Worm (Caenorhabditis elegans): ENCODE measurements around the gene Y54G2A.50.
"Not testable (repeated sequence)": the region's sequence is repeated elsewhere in the genome, so short reads cannot be mapped to it uniquely, and the experiment has no call there.

Y54G2A.50 gene

DNA sequence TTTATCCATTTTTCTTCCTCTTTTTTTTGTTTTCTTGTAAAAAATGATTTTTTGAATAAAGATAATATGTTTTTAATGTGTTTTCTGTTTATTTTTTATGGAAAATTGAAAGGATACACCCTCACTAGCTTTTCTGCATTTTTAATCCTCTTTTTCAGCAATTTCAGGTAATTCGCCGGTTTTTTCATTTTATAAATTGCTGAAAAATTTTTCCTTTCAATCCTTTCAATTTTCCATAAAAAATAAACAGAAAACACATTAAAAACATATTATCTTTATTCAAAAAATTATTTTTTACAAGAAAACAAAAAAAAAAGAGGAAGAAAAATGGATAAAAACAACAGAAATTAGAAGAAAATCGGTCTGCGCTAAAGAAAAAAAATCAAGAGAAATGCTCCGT, at the start of gene Y54G2A.50:
Gene Y54G2A.50 (plus strand): TSS at position 301 of the 400 bp plus-strand sequence.
- TF ChIP-seq unc-62 (GFP tag; optimal IDR thresholded peaks at IDR 0.05) = not testable (repeated sequence)

DNA sequence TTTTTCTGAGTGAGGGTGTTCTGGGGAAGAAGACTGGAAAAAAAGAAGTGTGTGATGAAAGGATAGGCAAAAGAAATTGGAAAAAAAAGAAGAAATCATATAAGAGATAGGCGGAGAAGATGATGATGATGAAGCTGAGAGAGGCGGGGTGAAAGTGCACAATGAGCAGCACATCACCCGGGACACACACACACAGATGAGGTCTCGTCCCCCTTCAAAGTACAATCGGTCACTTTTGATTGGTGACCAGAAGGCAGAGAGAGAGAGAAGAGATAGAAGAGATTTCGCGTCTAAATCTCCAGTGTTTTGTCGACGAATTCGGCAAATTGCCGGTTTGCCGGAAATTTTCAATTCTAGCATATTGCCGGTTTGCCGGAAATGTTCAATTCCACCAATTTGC, 32.6 kb upstream of the Y54G2A.50 start:
- TF ChIP-seq unc-62 (GFP tag; optimal IDR thresholded peaks at IDR 0.05) = no peak

DNA sequence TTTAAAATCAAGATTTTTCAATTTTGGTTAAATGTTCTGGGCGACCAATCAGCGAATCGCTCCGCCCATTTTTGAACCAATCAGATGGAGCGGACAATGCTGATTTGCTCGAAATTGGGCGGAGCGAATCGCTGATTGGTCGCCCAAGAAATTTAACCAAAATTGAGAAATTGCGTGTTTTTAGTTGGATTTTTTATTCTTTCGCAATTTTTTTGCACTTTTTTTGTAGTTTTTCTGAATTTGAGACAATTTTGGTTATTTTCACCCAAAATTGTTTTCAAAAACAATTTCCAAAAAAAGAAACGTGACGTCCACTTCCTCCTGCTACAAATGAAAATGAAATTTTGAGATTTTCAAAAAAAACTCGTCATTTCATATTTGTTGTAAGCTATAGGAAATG, 31.2 kb upstream of the Y54G2A.50 start, which contains the start of gene dml-1:
Gene dml-1 (plus strand): TSS at position 301 of the 400 bp plus-strand sequence.
- no peak for TF ChIP-seq unc-62 (GFP tag; optimal IDR thresholded peaks at IDR 0.05)

DNA sequence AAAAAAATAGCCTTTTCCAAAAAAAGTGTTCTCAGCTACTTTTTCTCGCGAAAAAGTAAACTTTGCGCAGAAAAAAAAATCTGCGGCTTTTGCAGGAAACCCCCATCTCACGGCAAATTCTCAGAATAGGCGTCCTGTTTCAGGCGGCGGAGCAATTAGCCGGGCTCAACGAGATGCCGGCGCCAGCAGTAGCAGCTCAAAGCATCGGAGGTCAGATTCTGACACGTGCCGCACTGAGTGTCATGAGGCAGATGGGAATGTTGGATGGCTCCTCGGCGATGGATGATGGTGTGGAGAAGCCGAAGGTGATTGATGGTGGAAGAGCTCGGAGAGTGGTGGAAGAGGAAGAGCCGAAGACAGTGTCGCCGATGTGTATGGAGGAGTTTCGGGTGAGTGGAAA, 30.6 kb upstream of the Y54G2A.50 start:
- no peak for TF ChIP-seq unc-62 (GFP tag; optimal IDR thresholded peaks at IDR 0.05)

DNA sequence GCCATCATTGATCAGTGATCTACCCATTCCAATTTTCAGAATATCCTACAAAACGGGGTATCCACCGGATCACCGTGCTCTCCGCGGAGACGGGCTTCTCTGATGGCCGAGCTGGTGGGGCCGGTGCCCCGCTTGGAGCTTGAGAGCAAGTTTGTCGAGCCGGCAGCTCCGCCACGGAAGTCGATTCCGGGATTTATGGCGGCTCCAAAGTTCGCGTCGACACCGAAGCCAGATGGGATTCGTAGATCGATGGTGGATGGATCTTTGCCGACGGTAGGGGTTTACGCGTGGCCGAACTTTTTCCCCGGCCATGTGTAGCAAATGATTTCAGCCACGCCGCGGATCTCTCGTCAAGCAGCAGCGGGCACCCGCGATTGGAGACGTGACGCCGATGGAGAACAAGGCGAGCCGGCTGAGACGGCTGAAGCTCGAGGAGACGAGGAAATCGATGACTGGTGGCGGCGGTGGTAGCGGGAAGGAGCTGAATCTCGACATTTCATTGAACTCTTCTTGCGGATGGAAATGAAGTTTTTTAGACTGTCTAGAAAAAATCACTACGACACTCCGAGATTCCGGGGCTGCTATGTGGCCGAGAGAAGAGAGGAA, 29.2 kb upstream of the Y54G2A.50 start:
- no peak for TF ChIP-seq unc-62 (GFP tag; optimal IDR thresholded peaks at IDR 0.05)

DNA sequence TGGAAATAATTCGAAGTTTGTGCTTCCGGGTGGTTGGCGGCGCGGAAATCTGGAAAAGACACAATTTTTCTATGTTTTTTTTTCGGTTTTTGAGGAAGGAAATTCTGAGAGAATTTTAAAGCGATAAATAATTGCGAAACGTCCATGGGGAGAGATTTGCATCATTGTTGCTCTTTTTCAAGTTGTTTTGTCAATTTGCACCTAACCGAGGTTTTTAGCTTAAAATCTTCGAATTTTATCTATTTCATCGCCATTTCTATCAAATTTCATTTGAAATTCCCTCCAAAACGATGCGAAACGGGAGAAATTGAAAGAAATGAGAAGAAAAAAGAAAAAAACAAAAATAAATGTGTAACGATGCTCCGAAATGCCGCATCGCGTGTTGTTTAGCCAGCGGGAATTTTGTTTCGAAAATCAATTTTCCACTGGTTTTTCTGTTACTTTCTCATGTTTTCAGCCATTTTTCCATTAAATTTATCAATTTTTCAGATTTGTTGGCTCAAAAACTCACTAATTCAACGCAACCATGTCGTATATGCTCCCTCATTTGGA, 27.4 kb upstream of the Y54G2A.50 start, which contains the start of the genes nprt-1 and dib-1:
Gene nprt-1 (minus strand): TSS at position 51 of the 552 bp plus-strand sequence.
Gene dib-1 (plus strand): TSS at position 482 of the 552 bp plus-strand sequence.
- TF ChIP-seq unc-62 (GFP tag; optimal IDR thresholded peaks at IDR 0.05) = no peak

DNA sequence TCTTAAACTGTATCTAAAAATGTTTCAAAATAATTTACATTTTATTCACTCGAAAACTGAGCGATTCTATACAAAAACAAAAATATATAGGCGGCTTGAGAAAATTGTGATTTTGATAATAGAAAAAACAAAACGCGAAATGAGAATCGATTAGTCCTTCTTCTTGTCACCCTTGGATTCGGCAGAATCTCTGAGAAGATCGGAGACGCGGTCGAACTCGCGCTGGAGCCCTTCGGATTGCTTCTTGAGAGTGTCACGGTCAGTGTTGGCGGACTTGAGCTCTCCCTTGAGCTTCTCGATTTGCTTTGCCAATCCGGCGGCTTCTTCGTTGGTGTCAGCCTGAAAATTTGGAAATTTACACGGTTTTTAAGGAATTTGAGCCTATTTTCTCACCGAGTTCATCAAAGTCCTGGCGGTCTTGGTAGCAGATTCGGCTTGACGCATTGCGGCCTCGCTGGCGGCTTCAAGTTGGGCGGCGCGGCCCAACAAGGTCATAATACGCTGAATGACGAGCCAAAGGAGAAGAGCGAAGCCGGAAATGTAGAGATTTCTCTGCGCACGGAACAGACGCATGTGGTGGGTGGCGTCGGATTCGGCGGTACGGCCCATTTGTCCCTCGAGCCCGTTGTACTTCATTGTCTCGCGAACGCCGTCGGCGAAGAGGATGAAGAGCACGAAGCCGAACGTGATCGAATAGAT, 26.1 kb upstream of the Y54G2A.50 start:
- TF ChIP-seq unc-62 (GFP tag; optimal IDR thresholded peaks at IDR 0.05) = no peak

DNA sequence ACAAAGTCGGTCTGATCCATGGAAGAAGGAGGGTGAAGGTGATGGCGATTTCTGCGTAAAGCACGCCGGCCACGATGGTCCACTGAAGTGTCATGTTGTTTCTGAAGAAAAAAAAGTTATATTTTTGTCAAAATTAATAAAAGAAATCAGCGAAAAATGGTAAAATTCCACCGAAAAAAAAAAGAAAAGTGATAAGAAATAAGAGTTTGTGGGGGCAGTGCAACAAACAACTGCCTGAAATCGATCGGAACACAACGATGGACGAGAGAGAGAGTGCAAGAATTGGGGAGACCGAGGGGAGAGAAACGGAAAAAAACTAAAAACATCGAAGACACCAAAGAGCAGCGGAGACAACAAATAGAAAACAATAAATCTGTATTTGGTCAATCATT, 25.4 kb upstream of the Y54G2A.50 start, which contains the start of gene Y54G2A.18:
Gene Y54G2A.18 (minus strand): TSS at position 101 of the 392 bp plus-strand sequence.
- TF ChIP-seq unc-62 (GFP tag; optimal IDR thresholded peaks at IDR 0.05) = no peak

DNA sequence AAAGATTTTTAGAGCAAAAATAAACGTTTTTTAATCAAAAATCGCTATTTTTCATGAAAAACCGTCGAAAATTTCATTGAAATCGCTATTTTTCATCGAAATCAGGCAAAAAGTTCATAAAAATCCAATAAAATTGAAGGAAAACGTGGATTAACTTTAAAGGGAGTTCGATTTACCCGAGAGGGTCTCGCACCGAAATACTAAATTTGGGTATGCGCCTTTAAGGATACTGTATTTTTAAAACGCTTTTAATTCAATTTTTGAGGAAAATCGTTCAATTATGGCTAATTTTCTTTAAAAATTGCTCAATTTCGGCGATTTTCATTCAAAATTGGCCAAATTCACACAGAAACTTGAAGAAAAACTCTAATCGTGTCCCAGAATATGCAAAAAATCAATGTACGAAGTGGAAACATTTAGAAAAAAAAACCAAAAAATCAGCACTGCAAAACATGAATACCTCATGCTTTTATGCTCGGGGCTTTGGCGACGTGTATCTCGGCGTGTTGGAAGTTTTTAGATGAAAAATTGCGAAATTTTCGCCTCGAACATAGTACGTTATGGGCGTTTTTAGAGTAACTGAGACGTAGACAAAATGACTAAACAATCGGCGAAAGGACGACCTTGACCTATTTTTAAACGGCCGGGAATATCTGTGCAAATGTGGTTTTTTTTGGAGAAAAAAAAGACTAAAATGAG, 24.9 kb upstream of the Y54G2A.50 start:
- no peak for TF ChIP-seq unc-62 (GFP tag; optimal IDR thresholded peaks at IDR 0.05)

DNA sequence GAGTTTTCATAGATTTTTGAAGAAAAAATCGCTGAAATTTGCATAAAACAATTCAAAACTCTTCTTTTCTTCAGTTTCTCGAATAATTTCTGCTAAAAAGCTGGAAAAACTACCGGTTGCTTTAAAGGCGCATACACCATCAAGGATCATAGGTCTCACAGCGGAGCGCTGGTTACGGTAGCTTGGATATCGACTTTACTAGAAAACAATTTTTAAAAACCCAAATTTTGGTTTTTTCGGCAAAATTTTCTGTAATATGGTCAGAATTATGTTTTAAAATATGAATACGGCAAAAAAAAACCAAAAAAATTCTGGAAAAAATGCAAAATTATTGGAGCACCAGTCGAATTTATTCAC, 24.4 kb upstream of the Y54G2A.50 start:
- no peak for TF ChIP-seq unc-62 (GFP tag; optimal IDR thresholded peaks at IDR 0.05)

DNA sequence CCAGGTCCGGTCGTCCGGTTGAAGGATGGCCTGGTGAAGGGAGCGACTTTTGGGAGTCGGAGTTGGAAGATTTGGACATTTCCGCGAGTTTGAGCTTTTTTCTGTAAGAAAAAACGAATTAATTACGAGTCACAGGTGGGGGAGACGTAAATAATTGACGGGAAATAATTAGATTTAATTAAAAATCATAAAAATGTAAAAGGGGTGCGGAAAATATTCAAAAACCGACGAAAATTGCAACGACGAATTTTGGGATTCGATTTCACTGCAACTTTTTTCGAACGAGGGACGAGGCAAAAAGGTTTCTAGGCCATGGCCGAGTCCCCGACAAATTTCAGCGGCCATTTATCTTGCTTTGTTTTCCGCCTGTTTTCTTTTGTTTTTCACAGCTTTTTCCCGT, 23.2 kb upstream of the Y54G2A.50 start, which contains the start of gene Y54G2A.19:
Gene Y54G2A.19 (minus strand): TSS at position 101 of the 400 bp plus-strand sequence.
- not testable (repeated sequence) for TF ChIP-seq unc-62 (GFP tag; optimal IDR thresholded peaks at IDR 0.05)

DNA sequence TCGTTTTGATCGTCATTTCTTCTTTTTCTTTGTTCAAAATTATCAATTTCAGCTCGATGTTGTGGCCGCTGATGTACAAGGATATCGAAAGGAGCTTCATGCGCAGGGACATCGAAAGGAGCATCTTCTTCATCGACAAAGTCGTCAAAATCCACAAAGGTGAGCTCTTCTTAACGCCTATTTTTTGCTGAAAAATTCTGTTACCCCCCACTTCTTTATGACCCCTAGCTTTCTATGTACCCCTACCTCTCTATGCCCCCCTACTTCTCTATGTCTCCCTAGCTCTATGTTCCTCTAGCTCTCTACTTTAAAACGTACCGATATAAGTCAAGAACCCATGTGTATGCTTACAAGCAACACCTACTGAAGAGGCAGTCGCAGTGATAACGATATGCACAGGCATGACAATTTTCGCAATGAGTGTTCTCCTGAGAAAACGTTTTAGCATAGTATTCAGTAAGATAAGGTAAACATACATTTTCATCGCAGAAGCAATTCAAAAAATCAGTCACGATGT, 20.1 kb upstream of the Y54G2A.50 start, which contains the start of gene Y54G2A.36:
Gene Y54G2A.36 (plus strand): TSS at position 51 of the 517 bp plus-strand sequence.
- no peak for TF ChIP-seq unc-62 (GFP tag; optimal IDR thresholded peaks at IDR 0.05)

DNA sequence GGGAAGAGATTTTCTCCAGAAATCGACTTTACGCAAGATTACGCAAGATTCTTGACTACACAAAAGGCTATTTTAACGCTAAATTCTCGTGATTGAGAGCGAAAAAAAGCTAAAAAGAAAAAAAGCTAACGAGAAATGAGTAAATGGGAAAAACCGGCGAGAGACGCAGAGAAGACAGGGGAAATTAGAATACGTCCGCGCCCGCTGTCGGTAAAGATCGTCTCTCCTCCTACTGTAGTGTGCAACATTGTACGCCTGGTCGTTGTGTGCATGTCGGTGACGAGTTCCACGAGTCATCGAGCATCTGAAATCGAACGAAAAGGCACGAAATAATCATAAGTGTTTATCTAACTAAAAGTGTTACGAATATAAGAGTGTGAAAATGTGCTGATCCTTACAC, 3.3 kb upstream of the Y54G2A.50 start:
- TF ChIP-seq unc-62 (GFP tag; optimal IDR thresholded peaks at IDR 0.05) = no peak

DNA sequence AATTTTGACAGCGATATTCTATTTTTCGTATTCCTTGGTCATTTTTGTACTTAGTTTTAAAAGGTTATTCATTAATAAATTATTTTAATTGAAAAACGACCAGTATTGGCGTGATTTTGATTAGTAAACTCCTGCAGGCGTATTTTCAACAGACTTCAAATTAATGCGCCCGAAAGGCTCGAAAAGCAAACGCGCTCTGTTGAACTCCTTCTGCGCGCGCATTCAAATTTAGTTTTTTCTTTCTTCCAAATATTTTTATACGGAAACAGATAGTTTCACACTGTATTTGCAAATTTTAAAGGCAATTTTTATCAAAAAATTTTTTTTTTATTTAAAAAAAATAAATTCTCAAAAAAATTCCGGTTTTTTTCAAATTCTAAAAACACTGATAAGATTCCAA, 1.8 kb upstream of the Y54G2A.50 start:
- no peak for TF ChIP-seq unc-62 (GFP tag; optimal IDR thresholded peaks at IDR 0.05)

DNA sequence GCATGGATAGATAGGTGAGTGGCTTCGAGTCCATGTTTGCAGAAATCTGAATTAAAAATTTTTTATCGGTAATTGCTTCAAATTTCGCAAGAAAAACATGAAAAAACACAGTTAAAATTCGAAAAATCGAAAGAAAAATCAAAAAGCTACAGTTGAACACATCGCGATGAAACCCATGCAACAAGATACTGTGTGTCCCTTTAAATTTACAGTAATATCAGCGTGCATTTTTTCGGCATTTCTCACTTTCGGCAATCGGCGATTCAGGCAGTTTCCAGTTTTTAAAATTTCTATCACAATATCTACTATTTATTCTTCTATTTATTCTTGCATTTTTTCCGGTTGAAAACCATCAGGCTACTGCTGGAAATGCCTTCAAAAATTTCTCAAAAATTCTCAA, 4.4 kb downstream of the Y54G2A.50 start, which contains the start of gene fbxc-45:
Gene fbxc-45 (minus strand): TSS at position 48 of the 400 bp plus-strand sequence.
- TF ChIP-seq unc-62 (GFP tag; optimal IDR thresholded peaks at IDR 0.05) = no peak

DNA sequence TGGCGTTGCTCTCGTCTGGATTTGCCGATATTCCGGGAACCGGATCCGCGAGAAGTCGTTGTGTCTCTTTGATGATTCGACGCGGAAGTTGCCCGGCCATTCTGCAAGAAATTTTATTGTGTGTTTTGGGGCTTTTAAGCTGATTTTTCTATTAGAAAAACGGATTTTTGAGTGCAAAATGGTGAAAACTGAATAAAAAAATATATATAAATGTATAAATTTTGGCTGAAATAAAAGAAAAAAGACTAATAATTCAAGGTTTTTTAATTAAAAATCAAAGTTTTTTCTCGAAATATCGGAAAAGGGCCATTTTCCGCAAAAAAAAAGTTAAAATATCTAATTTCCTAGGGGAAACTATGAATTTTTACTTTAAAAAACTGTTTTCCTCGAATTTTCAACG, 7.8 kb downstream of the Y54G2A.50 start, which contains the start of gene ubc-13:
Gene ubc-13 (minus strand): TSS at position 101 of the 400 bp plus-strand sequence.
- no peak for TF ChIP-seq unc-62 (GFP tag; optimal IDR thresholded peaks at IDR 0.05)
